Worm (Caenorhabditis elegans) whole organism, mixed stage, embryonic: ENCODE measurements around the gene ttr-45.

Experiments
- bed-3 ChIP-seq: fragments of 200-800 bp; sonication (Bioruptor generic); optimal IDR thresholded peaks from 3 replicates; lab custom pipeline; 2018; ENCODE audit warnings: mild to moderate bottlenecking, missing genetic modification characterization, moderate library complexity, missing compliant biosample characterization
- blmp-1 ChIP-seq: fragments of 150-350 bp; optimal IDR thresholded peaks from 2 replicates; lab custom pipeline; 2014; ENCODE audit warnings: missing biosample characterization, missing genetic modification characterization
- ceh-39 ChIP-seq: fragments of 150-350 bp; optimal IDR thresholded peaks from 2 replicates; lab custom pipeline; 2014; ENCODE audit warnings: missing biosample characterization, missing genetic modification characterization
- ceh-43 ChIP-seq: fragments of 200-800 bp; sonication (Bioruptor generic); optimal IDR thresholded peaks from 2 replicates; lab custom pipeline; 2018; ENCODE audit warnings: mild to moderate bottlenecking, missing genetic modification characterization, moderate library complexity, missing compliant biosample characterization
- ceh-83 ChIP-seq: fragments of 200-800 bp; sonication (Bioruptor generic); optimal IDR thresholded peaks from 2 replicates; lab custom pipeline; 2018; ENCODE audit warnings: mild to moderate bottlenecking, missing genetic modification characterization, missing compliant biosample characterization
- ces-1 ChIP-seq: fragments of 150-350 bp; optimal IDR thresholded peaks from 2 replicates; lab custom pipeline; 2014; ENCODE audit warnings: missing biosample characterization, missing genetic modification reagents, missing genetic modification characterization
- cnd-1 ChIP-seq: fragments of 200-800 bp; sonication (Bioruptor generic); optimal IDR thresholded peaks from 2 replicates; lab custom pipeline; 2018; ENCODE audit warnings: mild to moderate bottlenecking, missing genetic modification characterization, missing compliant biosample characterization
- drap-1 ChIP-seq: fragments of 200-800 bp; sonication (Bioruptor generic); optimal IDR thresholded peaks from 3 replicates; lab custom pipeline; 2018; ENCODE audit warnings: mild to moderate bottlenecking, missing genetic modification characterization, missing compliant biosample characterization
- elt-1 ChIP-seq: sonication (generic microtip); optimal IDR thresholded peaks from 2 replicates; lab custom pipeline; 2017; ENCODE audit warnings: missing genetic modification characterization, mild to moderate bottlenecking, missing compliant biosample characterization, antibody characterized with exemption, moderate library complexity, borderline replicate concordance; ENCODE audit not compliant: insufficient read depth
- elt-3 ChIP-seq: fragments of 150-350 bp; optimal IDR thresholded peaks from 2 replicates; lab custom pipeline; 2014; ENCODE audit warnings: missing biosample characterization, missing genetic modification characterization
- flh-1 ChIP-seq: fragments of 200-800 bp; sonication (Bioruptor generic); optimal IDR thresholded peaks from 2 replicates; lab custom pipeline; 2018; ENCODE audit warnings: mild to moderate bottlenecking, missing genetic modification characterization, moderate library complexity, missing compliant biosample characterization
- hlh-1 ChIP-seq: fragments of 150-350 bp; optimal IDR thresholded peaks from 2 replicates; lab custom pipeline; 2014; ENCODE audit warnings: missing biosample characterization, missing genetic modification reagents, missing genetic modification characterization
- lin-13 ChIP-seq: fragments of 150-350 bp; optimal IDR thresholded peaks from 2 replicates; lab custom pipeline; 2014; ENCODE audit warnings: missing biosample characterization, missing genetic modification characterization
- lin-32 ChIP-seq: fragments of 200-800 bp; sonication (Bioruptor generic); optimal IDR thresholded peaks from 2 replicates; lab custom pipeline; 2018; ENCODE audit warnings: mild to moderate bottlenecking, missing genetic modification characterization, missing compliant biosample characterization
- lsy-2 ChIP-seq: fragments of 150-350 bp; optimal IDR thresholded peaks from 2 replicates; lab custom pipeline; 2014; ENCODE audit warnings: missing biosample characterization, missing genetic modification characterization
- mab-5 ChIP-seq: fragments of 150-350 bp; optimal IDR thresholded peaks from 2 replicates; lab custom pipeline; 2014; ENCODE audit warnings: missing biosample characterization, missing genetic modification characterization
- mep-1 ChIP-seq: fragments of 150-350 bp; optimal IDR thresholded peaks from 2 replicates; lab custom pipeline; 2017; ENCODE audit warnings: missing biosample characterization, missing genetic modification reagents, missing genetic modification characterization, inconsistent platforms
- nhr-2 ChIP-seq: fragments of 150-350 bp; optimal IDR thresholded peaks from 2 replicates; lab custom pipeline; 2014; ENCODE audit warnings: missing biosample characterization, missing genetic modification characterization
- nhr-237 ChIP-seq: fragments of 150-350 bp; optimal IDR thresholded peaks from 2 replicates; lab custom pipeline; 2014; ENCODE audit warnings: missing biosample characterization, missing genetic modification characterization
- nhr-76 ChIP-seq: sonication (generic microtip); optimal IDR thresholded peaks from 2 replicates; lab custom pipeline; 2017; ENCODE audit warnings: missing biosample characterization, missing genetic modification characterization
- pha-4 ChIP-seq: fragments of 150-350 bp; optimal IDR thresholded peaks from 2 replicates; lab custom pipeline; 2018; ENCODE audit warnings: missing biosample characterization, missing genetic modification reagents, missing genetic modification characterization
- sem-2 ChIP-seq: fragments of 200-800 bp; sonication (Bioruptor generic); optimal IDR thresholded peaks from 2 replicates; lab custom pipeline; 2018; ENCODE audit warnings: mild to moderate bottlenecking, missing genetic modification characterization, missing compliant biosample characterization
- snpc-4 ChIP-seq: fragments of 150-350 bp; optimal IDR thresholded peaks from 2 replicates; lab custom pipeline; 2014; ENCODE audit warnings: missing biosample characterization, missing genetic modification characterization
- sptf-1 ChIP-seq: sonication (generic microtip); optimal IDR thresholded peaks from 2 replicates; lab custom pipeline; 2017; ENCODE audit warnings: mild to moderate bottlenecking, missing genetic modification characterization, moderate library complexity, missing compliant biosample characterization
- tbx-8 ChIP-seq: fragments of 200-800 bp; sonication (Bioruptor generic); optimal IDR thresholded peaks from 2 replicates; lab custom pipeline; 2018; ENCODE audit warnings: mild to moderate bottlenecking, missing genetic modification characterization, moderate library complexity, missing compliant biosample characterization
- unc-120 ChIP-seq: sonication (generic microtip); optimal IDR thresholded peaks from 2 replicates; lab custom pipeline; 2017; ENCODE audit warnings: missing genetic modification characterization, missing compliant biosample characterization; ENCODE audit not compliant: poor library complexity, severe bottlenecking
- unc-39 ChIP-seq: fragments of 150-350 bp; optimal IDR thresholded peaks from 2 replicates; lab custom pipeline; 2014; ENCODE audit warnings: missing biosample characterization, missing genetic modification characterization
- unc-62 ChIP-seq: fragments of 150-350 bp; optimal IDR thresholded peaks from 2 replicates; lab custom pipeline; 2014; ENCODE audit warnings: missing biosample characterization, missing genetic modification reagents, missing genetic modification characterization
- zip-8 ChIP-seq: fragments of 150-350 bp; optimal IDR thresholded peaks from 2 replicates; lab custom pipeline; 2014; ENCODE audit warnings: missing biosample characterization, missing genetic modification characterization
- ztf-11 ChIP-seq: fragments of 150-350 bp; optimal IDR thresholded peaks from 2 replicates; lab custom pipeline; 2014; ENCODE audit warnings: missing biosample characterization, missing genetic modification characterization

Gene ttr-45

ce11 chrIV:13253841-13254240 lies at the start of gene ttr-45:
TSS of gene ttr-45 (plus strand) at chrIV:13254225.
- TF ChIP-seq unc-120 (tag; lab: Kevin White, UChicago) (no peak), unc-62 (GFP tag; lab: Kevin White, UChicago) (peak; percentile 22), hlh-1 (tag; lab: Kevin White, UChicago) (peak; percentile 11)

- TF ChIP-seq ceh-83 (GFP tag; lab: Kevin White, UChicago) (no peak), zip-8 (tag; lab: Kevin White, UChicago) (no peak), mep-1 (tag; lab: Kevin White, UChicago) (no peak), hlh-1 (tag; lab: Kevin White, UChicago) (no peak), ceh-43 (GFP tag; lab: Kevin White, UChicago) (no peak), sem-2 (GFP tag; lab: Kevin White, UChicago) (no peak), nhr-237 (tag; lab: Kevin White, UChicago) (no peak), drap-1 (GFP tag; lab: Kevin White, UChicago) (no peak), unc-120 (tag; lab: Kevin White, UChicago) (no peak), snpc-4 (no peak), nhr-2 (tag; lab: Kevin White, UChicago) (no peak), lsy-2 (tag; lab: Kevin White, UChicago) (peak; percentile 12), pha-4 (tag; lab: Kevin White, UChicago) (no peak), tbx-8 (no peak), mab-5 (no peak), elt-1 (tag; lab: Kevin White, UChicago) (peak; percentile 25), lin-13 (tag; lab: Kevin White, UChicago) (no peak), unc-62 (GFP tag; lab: Kevin White, UChicago) (no peak), blmp-1 (tag; lab: Kevin White, UChicago) (no peak), ceh-39 (tag; lab: Kevin White, UChicago) (peak; percentile 46), unc-39 (tag; lab: Kevin White, UChicago) (no peak)
- TF ChIP-seq, all 35 proteins: peak for 3
Measured at ce11 chrIV:13205891-13206290, 48.1 kb upstream of the ttr-45 start.

- TF ChIP-seq ces-1 (GFP tag; lab: Kevin White, UChicago): no peak
- no peak for TF ChIP-seq elt-1 (tag; lab: Kevin White, UChicago)
- no peak for TF ChIP-seq drap-1 (GFP tag; lab: Kevin White, UChicago)
- no peak for TF ChIP-seq sptf-1
- TF ChIP-seq nhr-237 (tag; lab: Kevin White, UChicago): no peak
- TF ChIP-seq cnd-1 (tag; lab: Kevin White, UChicago): no peak
Measured at ce11 chrIV:13209566-13209965, 44.5 kb upstream of the ttr-45 start, which contains the start of gene C48D1.9. TSS of gene C48D1.9 (minus strand) at chrIV:13209666.

ce11 chrIV:13214466-13214865 lies 39.6 kb upstream of the ttr-45 start, which contains the start of gene cho-1:
TSS of gene cho-1 (minus strand) at chrIV:13214566.
- TF ChIP-seq nhr-2 (tag; lab: Kevin White, UChicago): no peak
- no peak for TF ChIP-seq pha-4 (tag; lab: Kevin White, UChicago)
- TF ChIP-seq ceh-39 (tag; lab: Kevin White, UChicago): no peak
- no peak for TF ChIP-seq elt-1 (tag; lab: Kevin White, UChicago)
- TF ChIP-seq ces-1 (GFP tag; lab: Kevin White, UChicago): no peak
- no peak for TF ChIP-seq blmp-1 (tag; lab: Kevin White, UChicago)

- no peak for TF ChIP-seq nhr-76 (tag; lab: Kevin White, UChicago)
- peak; percentile 64 for TF ChIP-seq ces-1 (GFP tag; lab: Kevin White, UChicago)
- no peak for TF ChIP-seq snpc-4
Measured at ce11 chrIV:13220594-13220993, 33.4 kb upstream of the ttr-45 start.

- TF ChIP-seq unc-120 (tag; lab: Kevin White, UChicago) (no peak), cnd-1 (tag; lab: Kevin White, UChicago) (no peak), hlh-1 (tag; lab: Kevin White, UChicago) (no peak), ztf-11 (tag; lab: Kevin White, UChicago) (no peak), flh-1 (GFP tag; lab: Kevin White, UChicago) (no peak), nhr-2 (tag; lab: Kevin White, UChicago) (no peak), sem-2 (GFP tag; lab: Kevin White, UChicago) (no peak), lin-13 (tag; lab: Kevin White, UChicago) (no peak), bed-3 (GFP tag; lab: Kevin White, UChicago) (no peak), lin-32 (GFP tag; lab: Kevin White, UChicago) (no peak), elt-3 (no peak), zip-8 (tag; lab: Kevin White, UChicago) (no peak), pha-4 (tag; lab: Kevin White, UChicago) (no peak), ceh-43 (GFP tag; lab: Kevin White, UChicago) (no peak)
- TF ChIP-seq, all 35 proteins: peak for 0
Measured at ce11 chrIV:13221657-13222056, 32.4 kb upstream of the ttr-45 start, which contains the start of gene C48D1.5. TSS of gene C48D1.5 (plus strand) at chrIV:13221957.
